Worm (Caenorhabditis elegans) whole organism, L4 larva: ENCODE results near the gene xpc-1.

Experiments
- ces-1 ChIP-seq: fragments of 150-350 bp; sonication (generic microtip); optimal IDR thresholded peaks from 4 replicates; lab custom pipeline; 2014; ENCODE audit warnings: missing biosample characterization, missing genetic modification reagents, missing genetic modification characterization
- dpl-1 ChIP-seq: fragments of 150-350 bp; optimal IDR thresholded peaks from 2 replicates; lab custom pipeline; 2014; ENCODE audit warnings: missing biosample characterization, missing genetic modification reagents, missing genetic modification characterization
- fos-1 ChIP-seq: fragments of 150-350 bp; optimal IDR thresholded peaks from 2 replicates; lab custom pipeline; 2014; ENCODE audit warnings: missing biosample characterization, missing genetic modification characterization
- mep-1 ChIP-seq: fragments of 150-350 bp; sonication (generic microtip); optimal IDR thresholded peaks from 3 replicates; lab custom pipeline; 2014; ENCODE audit warnings: missing biosample characterization, missing genetic modification characterization
- skn-1 ChIP-seq: fragments of 150-350 bp; optimal IDR thresholded peaks from 2 replicates; lab custom pipeline; 2014; ENCODE audit warnings: missing biosample characterization, missing genetic modification characterization
- unc-39 ChIP-seq: sonication (generic microtip); optimal IDR thresholded peaks from 2 replicates; lab custom pipeline; 2017; ENCODE audit warnings: missing biosample characterization, missing genetic modification characterization
- zag-1 ChIP-seq: fragments of 150-350 bp; optimal IDR thresholded peaks from 2 replicates; lab custom pipeline; 2014; ENCODE audit warnings: missing biosample characterization, missing genetic modification characterization
- zip-2 ChIP-seq: fragments of 150-350 bp; optimal IDR thresholded peaks from 2 replicates; lab custom pipeline; 2014; ENCODE audit warnings: missing biosample characterization, missing genetic modification characterization
- ztf-11 ChIP-seq: fragments of 150-350 bp; optimal IDR thresholded peaks from 2 replicates; lab custom pipeline; 2014; ENCODE audit warnings: missing biosample characterization, missing genetic modification characterization

DNA sequence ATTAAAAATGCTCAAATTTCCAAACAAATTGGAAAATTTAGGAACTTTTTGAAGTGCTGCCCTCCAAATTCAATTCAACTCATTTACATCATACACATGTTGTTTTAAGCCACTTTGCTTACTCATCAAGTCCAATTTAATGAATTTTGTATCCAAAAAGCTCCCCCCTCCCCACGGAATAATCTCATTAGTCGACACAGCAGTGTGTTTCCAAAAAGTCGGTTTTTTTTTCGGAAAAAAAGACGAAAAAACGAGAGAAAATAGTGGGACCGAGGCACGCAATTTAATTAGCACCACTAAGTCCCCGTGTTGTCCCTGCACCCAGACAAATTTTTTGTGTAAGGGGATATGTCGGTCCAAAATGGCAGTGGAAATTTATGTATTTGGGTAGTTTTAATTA is 59.4 kb downstream of the xpc-1 start:
- TF ChIP-seq ztf-11 = no peak
- TF ChIP-seq mep-1 (tag; lab: Kevin White, UChicago) = no peak
- TF ChIP-seq ces-1 (GFP tag; lab: Kevin White, UChicago) = peak; percentile 86
- no peak for TF ChIP-seq unc-39 (tag; lab: Kevin White, UChicago)
- no peak for TF ChIP-seq skn-1 (tag; lab: Kevin White, UChicago)
- no peak for TF ChIP-seq dpl-1 (GFP tag; lab: Kevin White, UChicago)
- no peak for TF ChIP-seq zip-2 (tag; lab: Kevin White, UChicago)
- no peak for TF ChIP-seq fos-1 (tag; lab: Kevin White, UChicago)
- TF ChIP-seq zag-1 (tag; lab: Kevin White, UChicago) = no peak
